Worm (Caenorhabditis elegans) whole organism, late embryonic: Measurements from ENCODE around the gene sms-3.

ENCODE experiments used
- T23F11.4 ChIP-seq: fragments of 200-800 bp; sonication (Bioruptor generic); optimal IDR thresholded peaks from 2 replicates; lab custom pipeline; 2018; ENCODE audit warnings: mild to moderate bottlenecking, missing genetic modification characterization, missing compliant biosample characterization
- ceh-48 ChIP-seq: sonication (generic microtip); optimal IDR thresholded peaks from 2 replicates; lab custom pipeline; 2016; ENCODE audit warnings: missing genetic modification characterization, inconsistent platforms, missing compliant biosample characterization
- elt-2 ChIP-seq: sonication (generic microtip); optimal IDR thresholded peaks from 2 replicates; lab custom pipeline; 2016; ENCODE audit warnings: missing genetic modification reagents, missing genetic modification characterization, missing compliant biosample characterization
- eyg-1 ChIP-seq: sonication (generic microtip); optimal IDR thresholded peaks from 2 replicates; lab custom pipeline; 2016; ENCODE audit warnings: missing genotype, missing genetic modification characterization, missing compliant biosample characterization
- fkh-10 ChIP-seq: fragments of 150-350 bp; optimal IDR thresholded peaks from 2 replicates; lab custom pipeline; 2014; ENCODE audit warnings: missing biosample characterization, missing genetic modification reagents, missing genetic modification characterization
- fkh-6 ChIP-seq: sonication (generic microtip); optimal IDR thresholded peaks from 2 replicates; lab custom pipeline; 2016; ENCODE audit warnings: missing genetic modification characterization, missing compliant biosample characterization
- lin-11 ChIP-seq: fragments of 200-800 bp; sonication (Bioruptor generic); optimal IDR thresholded peaks from 2 replicates; lab custom pipeline; 2018; ENCODE audit warnings: mild to moderate bottlenecking, missing genetic modification characterization, missing compliant biosample characterization
- nfya-1 ChIP-seq: sonication (generic microtip); optimal IDR thresholded peaks from 2 replicates; lab custom pipeline; 2017; ENCODE audit warnings: missing genetic modification characterization, mild to moderate bottlenecking, missing compliant biosample characterization, antibody characterized with exemption, moderate library complexity
- nhr-11 ChIP-seq: fragments of 150-350 bp; optimal IDR thresholded peaks from 2 replicates; lab custom pipeline; 2014; ENCODE audit warnings: missing biosample characterization, missing genetic modification characterization
- sox-2 ChIP-seq: fragments of 200-800 bp; sonication (Bioruptor generic); IDR thresholded peaks from 2 replicates; pipeline ENCODE4 v1.3.6; 2022; ENCODE audit warnings: missing genetic modification reagents, missing genetic modification characterization, missing compliant biosample characterization
- unc-55 ChIP-seq: sonication (generic microtip); optimal IDR thresholded peaks from 2 replicates; lab custom pipeline; 2017; ENCODE audit warnings: missing biosample characterization, missing genetic modification reagents, missing genetic modification characterization

DNA sequence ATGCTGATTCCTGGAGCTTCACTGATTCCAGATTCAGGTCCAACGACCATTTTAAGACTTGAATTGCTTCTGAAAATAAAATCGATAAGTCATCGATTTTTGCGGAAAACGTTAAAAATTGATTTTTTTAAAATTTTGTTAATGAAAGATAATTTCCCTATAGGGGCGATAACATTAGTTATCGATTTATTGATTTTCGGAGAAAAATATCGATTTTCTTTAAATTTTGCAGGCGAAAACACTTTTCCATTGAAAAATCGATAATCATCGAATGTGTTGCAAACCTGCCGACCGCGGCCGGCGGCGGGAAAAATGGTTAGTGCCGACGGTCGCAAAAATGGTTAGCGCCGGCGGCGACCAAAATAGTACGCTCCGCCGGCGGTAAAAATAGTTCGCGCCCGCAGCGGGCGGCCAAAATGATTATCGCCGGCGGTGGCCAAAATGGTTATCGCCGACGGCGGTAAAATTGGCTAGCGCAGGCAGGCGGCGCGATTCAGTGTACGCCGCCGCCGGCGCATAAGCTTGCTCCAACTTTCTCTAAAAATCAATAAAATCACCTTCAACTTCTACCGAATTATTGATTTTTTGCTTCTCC is 12.1 kb upstream of the sms-3 start:
- TF ChIP-seq fkh-6 (no peak), T23F11.4 (GFP tag; lab: Kevin White, UChicago) (no peak), ceh-48 (no peak), nfya-1 (tag; lab: Kevin White, UChicago) (no peak), elt-2 (tag; lab: Kevin White, UChicago) (no peak), fkh-10 (GFP tag; lab: Kevin White, UChicago) (no peak), lin-11 (tag; lab: Kevin White, UChicago) (no peak), eyg-1 (no peak), unc-55 (GFP tag; lab: Kevin White, UChicago) (no peak), nhr-11 (tag; lab: Kevin White, UChicago) (no peak), sox-2 (GFP tag; lab: Robert Waterston, UW) (no peak)
